Worm (Caenorhabditis elegans): ENCODE results near the gene cpg-19.

cpg-19 gene

ce11 chrX:16612293-16612946 is 9.2 kb upstream of the cpg-19 start (continued):
- TF ChIP-seq egl-44 (GFP tag; IDR thresholded peaks at IDR 0.05): peak; percentile 82
- peak; percentile 97 for TF ChIP-seq lin-40 (tag; optimal IDR thresholded peaks at IDR 0.05)
- TF ChIP-seq dpff-1 (tag; optimal IDR thresholded peaks at IDR 0.05): no peak
- peak; percentile 59 for TF ChIP-seq F23B12.7 (tag; optimal IDR thresholded peaks at IDR 0.05; ENCODE audit: insufficient read depth)
- no peak for TF ChIP-seq egl-18 (GFP tag; IDR thresholded peaks at IDR 0.05)
- TF ChIP-seq hmg-20 (GFP tag; IDR thresholded peaks at IDR 0.05): 0 out of 2 replicates have a peak, but pooled peaks have one; percentile 33
- TF ChIP-seq Y95B8A.8 (GFP tag; IDR thresholded peaks at IDR 0.05): peak; percentile 69; the same call in 1 of the 2 replicates
- TF ChIP-seq mxl-1 (tag; optimal IDR thresholded peaks at IDR 0.05): no peak
- peak; percentile 23 for TF ChIP-seq snpc-1.3 (tag; optimal IDR thresholded peaks at IDR 0.05; ENCODE audit: insufficient read depth)
- no peak for TF ChIP-seq nhr-179 (tag; optimal IDR thresholded peaks at IDR 0.05)
- no peak for TF ChIP-seq nfya-1 (tag; optimal IDR thresholded peaks at IDR 0.05; ENCODE audit: borderline replicate concordance, insufficient read depth)
- no peak for TF ChIP-seq ceh-79 (tag; optimal IDR thresholded peaks at IDR 0.05)
- TF ChIP-seq mel-28 (tag; optimal IDR thresholded peaks at IDR 0.05; ENCODE audit: borderline replicate concordance): no peak

- TF ChIP-seq egl-18 (GFP tag; IDR thresholded peaks at IDR 0.05): no peak
- peak; percentile 10 for TF ChIP-seq nhr-80 (tag; optimal IDR thresholded peaks at IDR 0.05)
- no peak for TF ChIP-seq ztf-22 (GFP tag; optimal IDR thresholded peaks at IDR 0.05)
Measured at ce11 chrX:16613266-16613665, 8.3 kb upstream of the cpg-19 start, which contains the start of gene ain-1. Gene ain-1 (plus strand): TSS chrX:16613451.

DNA sequence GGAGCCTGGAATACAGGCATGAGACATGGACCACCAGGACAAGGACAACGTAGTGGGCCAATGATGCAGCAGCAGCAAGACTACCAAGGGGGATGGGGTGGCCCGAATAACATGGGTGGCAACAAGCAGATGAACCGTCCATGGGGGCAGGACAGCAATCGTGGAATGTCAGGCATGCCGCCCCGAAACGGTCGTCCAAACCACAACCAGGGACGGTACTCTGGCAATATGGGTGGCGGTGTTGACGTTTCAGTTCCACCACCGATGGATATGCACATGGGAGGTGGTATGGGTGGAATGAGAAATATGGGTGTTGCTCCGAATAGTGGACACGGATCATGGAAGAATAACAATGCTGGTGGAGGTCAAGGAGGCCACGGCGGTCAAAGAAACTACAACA is 7.5 kb upstream of the cpg-19 start:
- no peak for TF ChIP-seq snpc-1.3 (tag; optimal IDR thresholded peaks at IDR 0.05; ENCODE audit: insufficient read depth)
- no peak for TF ChIP-seq K12H6.12 (tag; optimal IDR thresholded peaks at IDR 0.05)
- peak; percentile 6; the same call in 1 of the 2 replicates for TF ChIP-seq dox-1 (GFP tag; IDR thresholded peaks at IDR 0.05)
- TF ChIP-seq lin-54 (GFP tag; optimal IDR thresholded peaks at IDR 0.05): no peak
- TF ChIP-seq mes-4 (tag; optimal IDR thresholded peaks at IDR 0.05): no peak
- no peak for TF ChIP-seq ZK185.1 (tag; optimal IDR thresholded peaks at IDR 0.05; ENCODE audit: poor library complexity, severe bottlenecking)
- TF ChIP-seq F22D6.2 (tag; optimal IDR thresholded peaks at IDR 0.05): no peak
- TF ChIP-seq nhr-120 (GFP tag; IDR thresholded peaks at IDR 0.05): no peak
- TF ChIP-seq egl-44 (GFP tag; IDR thresholded peaks at IDR 0.05): no peak
- TF ChIP-seq lir-1 (GFP tag; conservative IDR thresholded peaks at IDR 0.05): no peak
- no peak for TF ChIP-seq madf-3 (GFP tag; IDR thresholded peaks at IDR 0.05)
- TF ChIP-seq aptf-3 (GFP tag; IDR thresholded peaks at IDR 0.05): no peak
- TF ChIP-seq F52B5.7 (tag; optimal IDR thresholded peaks at IDR 0.05): no peak
- 0 out of 2 replicates have a peak, but pooled peaks have one; percentile 49 for TF ChIP-seq zfh-2 (GFP tag; conservative IDR thresholded peaks at IDR 0.05)
- TF ChIP-seq ets-4 (GFP tag; optimal IDR thresholded peaks at IDR 0.05): peak; percentile 62
- TF ChIP-seq efl-1 (GFP tag; optimal IDR thresholded peaks at IDR 0.05): no peak
- TF ChIP-seq attf-6 (GFP tag; IDR thresholded peaks at IDR 0.05): no peak
- no peak for TF ChIP-seq Y56A3A.18 (GFP tag; IDR thresholded peaks at IDR 0.05)
- no peak for TF ChIP-seq B0336.3 (GFP tag; IDR thresholded peaks at IDR 0.05)
- TF ChIP-seq C17E4.6 (GFP tag; IDR thresholded peaks at IDR 0.05): 0 out of 2 replicates have a peak, but pooled peaks have one; percentile 7
